Worm (Caenorhabditis elegans) whole organism, L4 larva: ENCODE results near the gene xpo-1.

ENCODE experiments used
- D1046.2 ChIP-seq: fragments of 200-800 bp; sonication (Bioruptor generic); IDR thresholded peaks from 2 replicates; pipeline ENCODE4 v1.3.6; 2022; ENCODE audit warnings: missing genetic modification characterization, missing compliant biosample characterization
- F49E8.2 ChIP-seq: sonication (generic microtip); optimal IDR thresholded peaks from 2 replicates; lab custom pipeline; 2016; ENCODE audit warnings: missing compliant biosample characterization, mild to moderate bottlenecking, missing genetic modification characterization, borderline replicate concordance
- R02D3.7 ChIP-seq: fragments of 150-350 bp; sonication (generic microtip); optimal IDR thresholded peaks from 3 replicates; lab custom pipeline; 2014; ENCODE audit warnings: missing biosample characterization, missing genetic modification characterization
- T26A8.4 ChIP-seq: fragments of 200-800 bp; sonication (Bioruptor generic); IDR thresholded peaks from 2 replicates; pipeline ENCODE4 v1.3.6; 2022; ENCODE audit warnings: missing genetic modification characterization, missing compliant biosample characterization
- Y75B8A.6 ChIP-seq: fragments of 200-800 bp; sonication (Bioruptor generic); IDR thresholded peaks from 2 replicates; pipeline ENCODE4 v1.3.6; 2022; ENCODE audit warnings: missing genetic modification reagents, missing genetic modification characterization, missing compliant biosample characterization
- aly-2 ChIP-seq: sonication (generic microtip); optimal IDR thresholded peaks from 2 replicates; lab custom pipeline; 2018; ENCODE audit warnings: missing biosample characterization, missing genetic modification characterization
- ama-1 ChIP-seq: fragments of 150-350 bp; optimal IDR thresholded peaks from 2 replicates; lab custom pipeline; 2014; ENCODE audit warnings: inconsistent platforms, mixed read lengths
- attf-4 ChIP-seq: sonication (generic microtip); optimal IDR thresholded peaks from 3 replicates; lab custom pipeline; 2017; ENCODE audit warnings: missing biosample characterization, missing genetic modification characterization
- ceh-32 ChIP-seq: sonication (generic microtip); optimal IDR thresholded peaks from 2 replicates; lab custom pipeline; 2016; ENCODE audit warnings: mild to moderate bottlenecking, missing genetic modification characterization, missing compliant biosample characterization; ENCODE audit not compliant: poor library complexity
- ceh-44 ChIP-seq: fragments of 200-800 bp; sonication (Bioruptor generic); IDR thresholded peaks from 2 replicates; pipeline ENCODE4 v1.3.6; 2022; ENCODE audit warnings: missing genetic modification reagents, missing genetic modification characterization, missing compliant biosample characterization
- ces-1 ChIP-seq: fragments of 150-350 bp; sonication (generic microtip); optimal IDR thresholded peaks from 4 replicates; lab custom pipeline; 2014; ENCODE audit warnings: missing biosample characterization, missing genetic modification reagents, missing genetic modification characterization
- cey-2 ChIP-seq: sonication (generic microtip); optimal IDR thresholded peaks from 3 replicates; lab custom pipeline; 2017; ENCODE audit warnings: missing genetic modification characterization, mild to moderate bottlenecking, missing compliant biosample characterization, antibody characterized with exemption, borderline replicate concordance; ENCODE audit not compliant: insufficient read depth
- daf-8 ChIP-seq: fragments of 200-800 bp; sonication (Bioruptor generic); IDR thresholded peaks from 2 replicates; pipeline ENCODE4 v1.3.6; 2022; ENCODE audit warnings: missing genetic modification characterization, missing compliant biosample characterization
- dmd-6 ChIP-seq: fragments of 200-800 bp; sonication (Bioruptor generic); IDR thresholded peaks from 2 replicates; pipeline ENCODE4 v1.3.6; 2022; ENCODE audit warnings: missing genetic modification reagents, missing genetic modification characterization, missing compliant biosample characterization
- dmd-8 ChIP-seq: fragments of 200-800 bp; sonication (Bioruptor generic); IDR thresholded peaks from 2 replicates; pipeline ENCODE4 v1.3.6; 2022; ENCODE audit warnings: missing genetic modification characterization, missing compliant biosample characterization
- dmd-9 ChIP-seq: fragments of 200-800 bp; sonication (Bioruptor generic); IDR thresholded peaks from 2 replicates; pipeline ENCODE4 v1.3.6; 2022; ENCODE audit warnings: missing genetic modification reagents, missing genetic modification characterization, missing compliant biosample characterization
- dpl-1 ChIP-seq: fragments of 150-350 bp; optimal IDR thresholded peaks from 2 replicates; lab custom pipeline; 2014; ENCODE audit warnings: missing biosample characterization, missing genetic modification reagents, missing genetic modification characterization
- duxl-1 ChIP-seq: sonication (generic microtip); optimal IDR thresholded peaks from 2 replicates; lab custom pipeline; 2016; ENCODE audit warnings: mild to moderate bottlenecking, missing genetic modification characterization, moderate library complexity, missing compliant biosample characterization; ENCODE audit not compliant: poor library complexity
- hif-1 ChIP-seq, 2 experiments: sonication (generic microtip); optimal IDR thresholded peaks; 2 replicates each; lab custom pipeline; 2016 to 2017; ENCODE audit warnings: missing compliant biosample characterization in 2 of 2, missing genetic modification characterization in 2 of 2, missing genetic modification reagents in 2 of 2, missing genotype in 2 of 2, mild to moderate bottlenecking in 1 of 2
- hlh-11 ChIP-seq: fragments of 200-800 bp; sonication (Bioruptor generic); optimal IDR thresholded peaks from 2 replicates; lab custom pipeline; 2018; ENCODE audit warnings: mild to moderate bottlenecking, missing genetic modification characterization, missing compliant biosample characterization
- hmg-1.1 ChIP-seq: fragments of 200-800 bp; sonication (Bioruptor generic); IDR thresholded peaks from 2 replicates; pipeline ENCODE4 v1.3.6; 2022; ENCODE audit warnings: missing genetic modification reagents, missing genetic modification characterization, missing compliant biosample characterization
- lim-7 ChIP-seq: fragments of 200-800 bp; sonication (Bioruptor generic); IDR thresholded peaks from 2 replicates; pipeline ENCODE4 v1.3.6; 2022; ENCODE audit warnings: missing genetic modification characterization, missing compliant biosample characterization
- lin-13 ChIP-seq: fragments of 150-350 bp; optimal IDR thresholded peaks from 2 replicates; lab custom pipeline; 2014; ENCODE audit warnings: missing biosample characterization, missing genetic modification reagents, missing genetic modification characterization
- lin-29 ChIP-seq: fragments of 200-800 bp; sonication (Bioruptor generic); IDR thresholded peaks from 2 replicates; pipeline ENCODE4 v1.3.6; 2022; ENCODE audit warnings: missing genetic modification reagents, missing genetic modification characterization, missing compliant biosample characterization
- lir-3 ChIP-seq: sonication (generic microtip); optimal IDR thresholded peaks from 2 replicates; lab custom pipeline; 2016; ENCODE audit warnings: mild to moderate bottlenecking, missing genetic modification characterization, missing compliant biosample characterization
- madf-9 ChIP-seq: fragments of 200-800 bp; sonication (Bioruptor generic); conservative IDR thresholded peaks from 2 replicates; pipeline ENCODE4 v1.3.6; 2022; ENCODE audit warnings: missing genetic modification reagents, missing genetic modification characterization, missing compliant biosample characterization
- mdl-1 ChIP-seq, 2 experiments: fragments of 150-350 bp in 1 of 2; sonication (generic microtip) in 1 of 2; optimal IDR thresholded peaks; 2 replicates each; lab custom pipeline; 2014 to 2017; ENCODE audit warnings: missing biosample characterization in 2 of 2, missing genetic modification characterization in 2 of 2
- mep-1 ChIP-seq: fragments of 150-350 bp; sonication (generic microtip); optimal IDR thresholded peaks from 3 replicates; lab custom pipeline; 2014; ENCODE audit warnings: missing biosample characterization, missing genetic modification characterization
- mes-2 ChIP-seq: sonication (generic microtip); optimal IDR thresholded peaks from 2 replicates; lab custom pipeline; 2016; ENCODE audit warnings: missing genotype, mild to moderate bottlenecking, missing genetic modification characterization, missing compliant biosample characterization; ENCODE audit not compliant: poor library complexity, severe bottlenecking
- mxl-2 ChIP-seq: fragments of 200-800 bp; sonication (Bioruptor generic); conservative IDR thresholded peaks from 2 replicates; pipeline ENCODE4 v1.3.6; 2022; ENCODE audit warnings: missing genetic modification reagents, missing genetic modification characterization, missing compliant biosample characterization
- nhr-10 ChIP-seq: fragments of 150-350 bp; optimal IDR thresholded peaks from 2 replicates; lab custom pipeline; 2014; ENCODE audit warnings: missing biosample characterization, missing genetic modification characterization
- nhr-11 ChIP-seq: fragments of 150-350 bp; optimal IDR thresholded peaks from 2 replicates; lab custom pipeline; 2014; ENCODE audit warnings: missing biosample characterization, missing genetic modification characterization
- nhr-111 ChIP-seq: fragments of 200-800 bp; sonication (Bioruptor generic); optimal IDR thresholded peaks from 2 replicates; lab custom pipeline; 2018; ENCODE audit warnings: mild to moderate bottlenecking, missing genetic modification characterization, missing compliant biosample characterization
- nhr-25 ChIP-seq: sonication (generic microtip); optimal IDR thresholded peaks from 2 replicates; lab custom pipeline; 2017; ENCODE audit warnings: missing genetic modification characterization, mild to moderate bottlenecking, missing compliant biosample characterization, antibody characterized with exemption, moderate library complexity, borderline replicate concordance; ENCODE audit not compliant: insufficient read depth
- nhr-28 ChIP-seq: fragments of 150-350 bp; optimal IDR thresholded peaks from 2 replicates; lab custom pipeline; 2014; ENCODE audit warnings: missing biosample characterization, missing genetic modification characterization
- nhr-48 ChIP-seq: sonication (generic microtip); optimal IDR thresholded peaks from 2 replicates; lab custom pipeline; 2016; ENCODE audit warnings: mild to moderate bottlenecking, missing genetic modification characterization, missing compliant biosample characterization
- nhr-6 ChIP-seq: fragments of 150-350 bp; optimal IDR thresholded peaks from 2 replicates; lab custom pipeline; 2014; ENCODE audit warnings: missing biosample characterization, missing genetic modification characterization
- nhr-77 ChIP-seq: fragments of 150-350 bp; optimal IDR thresholded peaks from 2 replicates; lab custom pipeline; 2014; ENCODE audit warnings: missing biosample characterization, missing genetic modification characterization
- rbr-2 ChIP-seq: sonication (generic microtip); optimal IDR thresholded peaks from 2 replicates; lab custom pipeline; 2016; ENCODE audit warnings: missing genotype, missing genetic modification characterization, missing compliant biosample characterization
- set-16 ChIP-seq: fragments of 200-800 bp; sonication (Bioruptor generic); IDR thresholded peaks from 2 replicates; pipeline ENCODE4 v1.3.6; 2022; ENCODE audit warnings: missing genetic modification reagents, missing genetic modification characterization, missing compliant biosample characterization
- skn-1 ChIP-seq: fragments of 150-350 bp; optimal IDR thresholded peaks from 2 replicates; lab custom pipeline; 2014; ENCODE audit warnings: missing biosample characterization, missing genetic modification characterization
- snpc-4 ChIP-seq: fragments of 150-350 bp; optimal IDR thresholded peaks from 2 replicates; lab custom pipeline; 2014; ENCODE audit warnings: missing biosample characterization, missing genetic modification characterization
- spr-3 ChIP-seq: fragments of 200-800 bp; sonication (Bioruptor generic); optimal IDR thresholded peaks from 2 replicates; lab custom pipeline; 2018; ENCODE audit warnings: mild to moderate bottlenecking, missing genetic modification characterization, missing compliant biosample characterization
- tag-97 ChIP-seq: fragments of 200-800 bp; sonication (Bioruptor generic); IDR thresholded peaks from 2 replicates; pipeline ENCODE4 v1.3.6; 2022; ENCODE audit warnings: missing genetic modification characterization, missing compliant biosample characterization
- tra-1 ChIP-seq: fragments of 200-800 bp; sonication (Bioruptor generic); IDR thresholded peaks from 2 replicates; pipeline ENCODE4 v1.3.6; 2022; ENCODE audit warnings: missing genetic modification reagents, missing genetic modification characterization, missing compliant biosample characterization
- unc-130 ChIP-seq: sonication (generic microtip); optimal IDR thresholded peaks from 2 replicates; lab custom pipeline; 2016; ENCODE audit warnings: missing genetic modification reagents, missing genetic modification characterization, missing compliant biosample characterization
- unc-62 ChIP-seq, 3 experiments: fragments of 150-350 bp in 1 of 3; sonication (generic microtip); optimal IDR thresholded peaks in 2 of 3; peaks in 1 of 3; 1 replicate in 1 of 3; 2 replicates in 2 of 3; lab custom pipeline; 2014 to 2017; ENCODE audit warnings: missing biosample characterization in 3 of 3, missing genetic modification characterization in 3 of 3, missing genetic modification reagents in 3 of 3, missing genotype in 1 of 3
- vab-7 ChIP-seq: fragments of 200-800 bp; sonication (Bioruptor generic); IDR thresholded peaks from 2 replicates; pipeline ENCODE4 v1.3.6; 2022; ENCODE audit warnings: missing genetic modification reagents, missing genetic modification characterization, missing compliant biosample characterization
- zfp-2 ChIP-seq: sonication (generic microtip); optimal IDR thresholded peaks from 2 replicates; lab custom pipeline; 2016; ENCODE audit warnings: mild to moderate bottlenecking, missing genetic modification characterization, missing compliant biosample characterization
- ztf-11 ChIP-seq: fragments of 150-350 bp; optimal IDR thresholded peaks from 2 replicates; lab custom pipeline; 2014; ENCODE audit warnings: missing biosample characterization, missing genetic modification characterization

Gene xpo-1

ce11 chrV:7776029-7776628 is 28.7 kb upstream of the xpo-1 start, which contains the start of the genes rpl-39 and rps-30:
Gene rpl-39, minus strand, starts transcription at chrV:7776079.
Gene rps-30, plus strand, starts transcription at chrV:7776578.
- no peak for TF ChIP-seq unc-62 (GFP tag; optimal IDR thresholded peaks at IDR 0.05 in 1 of 2; lab: Kevin White, UChicago)
- TF ChIP-seq unc-62 (tag; optimal IDR thresholded peaks at IDR 0.05; lab: Kevin White, UChicago) = no peak
- no peak for TF ChIP-seq ces-1 (GFP tag; lab: Kevin White, UChicago)
- peak; percentile 83 for TF ChIP-seq hlh-11 (tag; lab: Kevin White, UChicago)
- TF ChIP-seq R02D3.7 (tag; lab: Kevin White, UChicago) = peak; percentile 44
- peak; percentile 81 for TF ChIP-seq hmg-1.1 (GFP tag; lab: Robert Waterston, UW)
- no peak for TF ChIP-seq nhr-10 (tag; lab: Kevin White, UChicago)
- 0 out of 2 replicates have a peak, but pooled peaks have one; percentile 26 for TF ChIP-seq madf-9
- peak; percentile 90 for TF ChIP-seq mep-1
- TF ChIP-seq zfp-2 (tag; lab: Kevin White, UChicago) = no peak
- 0 out of 2 replicates have a peak, but pooled peaks have one; percentile 48 for TF ChIP-seq vab-7
- peak; percentile 72 for TF ChIP-seq nhr-25 (tag; lab: Kevin White, UChicago)
- TF ChIP-seq ztf-11 = no peak
- no peak for TF ChIP-seq snpc-4 (tag; lab: Kevin White, UChicago)
- no peak for TF ChIP-seq mxl-2 (GFP tag; lab: Robert Waterston, UW)
- no peak for TF ChIP-seq ceh-44 (GFP tag; lab: Robert Waterston, UW)
- TF ChIP-seq skn-1 = no peak
- no peak for TF ChIP-seq F49E8.2 (tag; lab: Kevin White, UChicago)
- no peak for TF ChIP-seq Y75B8A.6 (GFP tag; lab: Robert Waterston, UW)
- no peak for TF ChIP-seq dmd-9 (GFP tag; lab: Robert Waterston, UW)
- peak; percentile 87 for TF ChIP-seq nhr-11
- peak; percentile 96 for TF ChIP-seq nhr-77 (tag; lab: Kevin White, UChicago)
- peak; percentile 79 for TF ChIP-seq dmd-6
- no peak for TF ChIP-seq tra-1 (GFP tag; lab: Robert Waterston, UW)
- peak in 1 of 2 experiments; percentile 58 for TF ChIP-seq mdl-1 (tag; optimal IDR thresholded peaks at IDR 0.05; lab: Kevin White, UChicago)
- peak; percentile 80 for TF ChIP-seq dpl-1 (GFP tag; lab: Kevin White, UChicago)
- TF ChIP-seq ceh-32 = no peak
- peak; percentile 23 for TF ChIP-seq duxl-1 (tag; lab: Kevin White, UChicago)
- TF ChIP-seq mes-2 (tag; lab: Kevin White, UChicago) = peak; percentile 87
- TF ChIP-seq daf-8 (GFP tag; lab: Robert Waterston, UW) = no peak
- TF ChIP-seq hif-1 (tag; optimal IDR thresholded peaks at IDR 0.05; lab: Kevin White, UChicago) = peak in 1 of 2 experiments; percentile 83
- no peak for TF ChIP-seq nhr-111 (GFP tag; lab: Kevin White, UChicago)
- TF ChIP-seq spr-3 = no peak
- peak; percentile 82 for TF ChIP-seq rbr-2 (tag; lab: Kevin White, UChicago)
- peak; percentile 58 for TF ChIP-seq lin-29 (GFP tag; lab: Robert Waterston, UW)
- TF ChIP-seq aly-2 = no peak
- TF ChIP-seq nhr-48 (tag; lab: Kevin White, UChicago) = peak; percentile 16
- TF ChIP-seq T26A8.4 (GFP tag; lab: Robert Waterston, UW) = no peak
- TF ChIP-seq lin-13 = peak; percentile 77
- peak; percentile 88 for TF ChIP-seq nhr-6 (tag; lab: Kevin White, UChicago)
- TF ChIP-seq lim-7 (GFP tag; lab: Robert Waterston, UW) = no peak
- TF ChIP-seq attf-4 = no peak
- no peak for TF ChIP-seq D1046.2 (GFP tag; lab: Robert Waterston, UW)
- TF ChIP-seq unc-130 (GFP tag; lab: Kevin White, UChicago) = peak; percentile 52
- TF ChIP-seq ama-1 (lab: Kevin White, UChicago) = peak; percentile 40
- no peak for TF ChIP-seq cey-2
- no peak for TF ChIP-seq tag-97
- peak; percentile 35; the same call in 1 of the 2 replicates for TF ChIP-seq set-16 (GFP tag; lab: Robert Waterston, UW)
- TF ChIP-seq nhr-28 = peak; percentile 81
- TF ChIP-seq lir-3 (tag; lab: Kevin White, UChicago) = no peak
- TF ChIP-seq dmd-8 (GFP tag; lab: Robert Waterston, UW) = no peak
